Fruit fly (Drosophila melanogaster): ENCODE data around the gene CG42393.
A peak's percentile ranks its signal among the peaks of the same experiment; 100 is the strongest.

dm6 chr3L:18077649-18078417 lies 35.3 kb downstream of the CG42393 start:
- peak; percentile 88 for TF ChIP-seq CG6163 (GFP tag; IDR thresholded peaks at IDR 0.05)
- peak; percentile 56 for TF ChIP-seq cyc (GFP tag; optimal IDR thresholded peaks at IDR 0.05)
- TF ChIP-seq svp (GFP tag), result peak; percentile 82
- peak; percentile 31 for TF ChIP-seq Sox102F (GFP tag; optimal IDR thresholded peaks at IDR 0.05)
- peak; percentile 96 for TF ChIP-seq CG6808 (GFP tag; optimal IDR thresholded peaks at IDR 0.05)
- TF ChIP-seq acj6 (GFP tag; optimal IDR thresholded peaks at IDR 0.05), result peak; percentile 92

All from whole organism, prepupa.